Fruit fly (Drosophila melanogaster) whole organism, embryonic: Measurements from ENCODE around the gene CG7860.

Experiments used
- Awh ChIP-seq: fragments of 200-800 bp; sonication (Bioruptor generic); IDR thresholded peaks from 2 replicates; pipeline ENCODE4, ENCODE4 v1.3.6; 2022; ENCODE audit warnings: missing biosample characterization, missing genetic modification characterization
- CG11085 ChIP-seq: fragments of 200-800 bp; sonication (Bioruptor generic); IDR thresholded peaks from 2 replicates; pipeline ENCODE4 v1.3.6; 2022; ENCODE audit warnings: missing biosample characterization, missing genetic modification characterization
- CG11456 ChIP-seq: fragments of 200-800 bp; sonication (Bioruptor generic); IDR thresholded peaks from 3 replicates; pipeline ENCODE4 v1.3.6; 2022; ENCODE audit warnings: missing biosample characterization, missing genetic modification characterization
- CG12391 ChIP-seq: fragments of 200-800 bp; sonication (Bioruptor generic); optimal IDR thresholded peaks from 3 replicates; lab custom pipeline; 2018; ENCODE audit warnings: missing biosample characterization, mild to moderate bottlenecking, missing genetic modification characterization, moderate library complexity
- CG12942 ChIP-seq: fragments of 200-800 bp; sonication (Bioruptor generic); optimal IDR thresholded peaks from 3 replicates; lab custom pipeline; 2016; ENCODE audit warnings: missing biosample characterization, missing genetic modification characterization
- CG13894 ChIP-seq: fragments of 200-800 bp; sonication (Bioruptor generic); optimal IDR thresholded peaks from 3 replicates; lab custom pipeline; 2018; ENCODE audit warnings: missing biosample characterization, mild to moderate bottlenecking, missing genetic modification characterization, moderate library complexity
- CG14710 ChIP-seq: fragments of 200-800 bp; sonication (Bioruptor generic); optimal IDR thresholded peaks from 3 replicates; lab custom pipeline; 2019; ENCODE audit warnings: missing biosample characterization, mild to moderate bottlenecking, missing genetic modification characterization, moderate library complexity
- CG14860 ChIP-seq: fragments of 200-800 bp; sonication (Bioruptor generic); IDR thresholded peaks from 3 replicates; pipeline ENCODE4 v1.3.6; 2022; ENCODE audit warnings: missing biosample characterization, missing genetic modification characterization; ENCODE audit not compliant: partially characterized antibody
- CG15514 ChIP-seq: fragments of 200-800 bp; sonication (Bioruptor generic); optimal IDR thresholded peaks from 3 replicates; lab custom pipeline; 2017; ENCODE audit warnings: missing biosample characterization, missing genetic modification characterization, mild to moderate bottlenecking, moderate library complexity, missing genetic modification reagents
- CG15696 ChIP-seq: fragments of 200-800 bp; sonication (Bioruptor generic); optimal IDR thresholded peaks from 2 replicates; lab custom pipeline; 2019; ENCODE audit warnings: missing biosample characterization, mild to moderate bottlenecking, missing genetic modification characterization, moderate library complexity
- CG17186 ChIP-seq: fragments of 200-800 bp; sonication (Bioruptor generic); optimal IDR thresholded peaks from 3 replicates; lab custom pipeline; 2017; ENCODE audit warnings: missing biosample characterization, missing genetic modification reagents, missing genetic modification characterization
- CG2712 ChIP-seq: fragments of 200-800 bp; optimal IDR thresholded peaks from 3 replicates; lab custom pipeline; 2019; ENCODE audit warnings: missing biosample characterization, mild to moderate bottlenecking, missing genetic modification characterization, moderate library complexity
- CG3407 ChIP-seq: fragments of 200-800 bp; sonication (Bioruptor generic); optimal IDR thresholded peaks from 2 replicates; lab custom pipeline; 2018; ENCODE audit warnings: missing biosample characterization, mild to moderate bottlenecking, missing genetic modification characterization
- CG3726 ChIP-seq: fragments of 200-800 bp; sonication (Bioruptor generic); IDR thresholded peaks from 3 replicates; pipeline ENCODE4, ENCODE4 v1.3.6; 2022; ENCODE audit warnings: missing biosample characterization, missing genetic modification characterization
- CG4328 ChIP-seq: fragments of 200-800 bp; sonication (Bioruptor generic); optimal IDR thresholded peaks from 3 replicates; lab custom pipeline; 2017; ENCODE audit warnings: missing biosample characterization, missing genetic modification reagents, missing genetic modification characterization
- CG4730 ChIP-seq: fragments of 200-800 bp; sonication (Bioruptor generic); IDR thresholded peaks from 2 replicates; pipeline ENCODE4 v1.3.6; 2022; ENCODE audit warnings: missing biosample characterization, missing genetic modification characterization
- CG6791 ChIP-seq: fragments of 200-800 bp; sonication (Bioruptor generic); IDR thresholded peaks from 3 replicates; pipeline ENCODE4 v1.3.6; 2022; ENCODE audit warnings: missing biosample characterization, missing genetic modification characterization; ENCODE audit not compliant: partially characterized antibody
- CG8924 ChIP-seq: fragments of 200-800 bp; optimal IDR thresholded peaks from 3 replicates; lab custom pipeline; 2019; ENCODE audit warnings: missing biosample characterization, mild to moderate bottlenecking, missing genetic modification characterization, moderate library complexity
- D19A ChIP-seq: fragments of 200-800 bp; optimal IDR thresholded peaks from 3 replicates; lab custom pipeline; 2019; ENCODE audit warnings: missing biosample characterization, mild to moderate bottlenecking, missing genetic modification characterization, moderate library complexity
- HmgZ ChIP-seq: fragments of 200-800 bp; sonication (Bioruptor generic); optimal IDR thresholded peaks from 2 replicates; lab custom pipeline; 2018; ENCODE audit warnings: missing biosample characterization, mild to moderate bottlenecking, missing genetic modification characterization
- Hr39 ChIP-seq: fragments of >200 bp; optimal IDR thresholded peaks from 2 replicates; lab custom pipeline; 2017
- Hsf ChIP-seq: fragments of 200-800 bp; sonication (Bioruptor generic); optimal IDR thresholded peaks from 3 replicates; lab custom pipeline; 2016; ENCODE audit warnings: missing biosample characterization, missing genetic modification characterization
- Jarid2 ChIP-seq: fragments of 200-800 bp; sonication (Bioruptor generic); optimal IDR thresholded peaks from 3 replicates; lab custom pipeline; 2017; ENCODE audit warnings: mild to moderate bottlenecking, missing biosample characterization, missing genetic modification reagents, missing genetic modification characterization
- NC2α ChIP-seq: fragments of 200-800 bp; sonication (Bioruptor generic); optimal IDR thresholded peaks from 2 replicates; lab custom pipeline; 2016; ENCODE audit warnings: missing biosample characterization, missing genetic modification characterization
- Opbp ChIP-seq: fragments of 200-800 bp; sonication (Bioruptor generic); IDR thresholded peaks from 3 replicates; pipeline ENCODE4 v1.3.6; 2022; ENCODE audit warnings: missing biosample characterization, missing genetic modification characterization; ENCODE audit not compliant: partially characterized antibody
- Scr ChIP-seq: fragments of 200-800 bp; sonication (Bioruptor generic); IDR thresholded peaks from 2 replicates; pipeline ENCODE4 v1.3.6; 2022; ENCODE audit warnings: missing biosample characterization, missing genetic modification characterization; ENCODE audit not compliant: partially characterized antibody
- Six4 ChIP-seq: fragments of 200-800 bp; sonication (Bioruptor generic); optimal IDR thresholded peaks from 2 replicates; lab custom pipeline; 2016; ENCODE audit warnings: missing biosample characterization, missing genetic modification characterization
- Trl ChIP-seq, 3 experiments: fragments of >200 bp in 2 of 3; fragments of 200-800 bp in 1 of 3; sonication (Bioruptor generic) in 1 of 3; optimal IDR thresholded peaks; 2 replicates in 1 of 3; 3 replicates in 2 of 3; lab custom pipeline; 2016 to 2017; ENCODE audit warnings: missing biosample characterization in 1 of 3, missing genetic modification characterization in 1 of 3
- az2 ChIP-seq: fragments of 200-800 bp; sonication (Bioruptor generic); optimal IDR thresholded peaks from 3 replicates; lab custom pipeline; 2016; ENCODE audit warnings: missing biosample characterization, missing genetic modification characterization
- caup ChIP-seq: fragments of 200-800 bp; sonication (Bioruptor generic); optimal IDR thresholded peaks from 3 replicates; lab custom pipeline; 2017; ENCODE audit warnings: missing biosample characterization, mild to moderate bottlenecking, missing genetic modification characterization, moderate library complexity; ENCODE audit not compliant: severe bottlenecking
- ci ChIP-seq: fragments of 200-800 bp; sonication (Bioruptor generic); IDR thresholded peaks from 3 replicates; pipeline ENCODE4 v1.3.6; 2022; ENCODE audit warnings: missing biosample characterization, missing genetic modification characterization
- croc ChIP-seq: fragments of 200-800 bp; sonication (Bioruptor generic); conservative IDR thresholded peaks from 3 replicates; pipeline ENCODE4 v1.3.6; 2022; ENCODE audit warnings: missing biosample characterization, missing genetic modification characterization
- gcm2 ChIP-seq: fragments of 200-800 bp; sonication (Bioruptor generic); optimal IDR thresholded peaks from 2 replicates; lab custom pipeline; 2016; ENCODE audit warnings: missing biosample characterization, missing genetic modification characterization
- gsb-n ChIP-seq: fragments of 200-800 bp; sonication (Bioruptor generic); optimal IDR thresholded peaks from 3 replicates; lab custom pipeline; 2018; ENCODE audit warnings: missing biosample characterization, mild to moderate bottlenecking, missing genetic modification characterization
- lola ChIP-seq, 3 experiments: fragments of >200 bp in 2 of 3; fragments of 200-800 bp in 1 of 3; sonication (Bioruptor generic) in 1 of 3; optimal IDR thresholded peaks; 2 replicates each; lab custom pipeline; 2017 to 2019; ENCODE audit warnings: missing biosample characterization in 3 of 3, missing genetic modification characterization in 3 of 3, mild to moderate bottlenecking in 1 of 3, moderate library complexity in 1 of 3
- luna ChIP-seq: fragments of 200-800 bp; sonication (Bioruptor generic); optimal IDR thresholded peaks from 2 replicates; lab custom pipeline; 2016; ENCODE audit warnings: missing biosample characterization, missing genetic modification characterization
- mam ChIP-seq: fragments of 200-800 bp; sonication (Bioruptor generic); optimal IDR thresholded peaks from 3 replicates; lab custom pipeline; 2016; ENCODE audit warnings: missing biosample characterization, missing genetic modification characterization
- nmo ChIP-seq: fragments of 200-800 bp; sonication (Bioruptor generic); optimal IDR thresholded peaks from 2 replicates; lab custom pipeline; 2018; ENCODE audit warnings: missing biosample characterization, mild to moderate bottlenecking, missing genetic modification characterization, moderate library complexity
- oc ChIP-seq: fragments of 200-800 bp; sonication (Bioruptor generic); optimal IDR thresholded peaks from 2 replicates; lab custom pipeline; 2018; ENCODE audit warnings: missing biosample characterization, mild to moderate bottlenecking, missing genetic modification characterization, moderate library complexity
- pan ChIP-seq, 4 experiments: fragments of >200 bp in 3 of 4; fragments of 200-800 bp in 1 of 4; sonication (Bioruptor generic) in 1 of 4; optimal IDR thresholded peaks in 3 of 4; IDR thresholded peaks in 1 of 4; 2 replicates each; pipeline versions ENCODE4 v1.3.6 to Lab custom; 2017 to 2022; ENCODE audit warnings: missing biosample characterization in 2 of 4, missing genetic modification characterization in 2 of 4, mixed read lengths in 1 of 4
- pum ChIP-seq: fragments of 200-800 bp; sonication (Bioruptor generic); optimal IDR thresholded peaks from 2 replicates; lab custom pipeline; 2016; ENCODE audit warnings: missing biosample characterization, missing genetic modification characterization
- sd ChIP-seq: fragments of 200-800 bp; sonication (Bioruptor generic); optimal IDR thresholded peaks from 3 replicates; lab custom pipeline; 2018; ENCODE audit warnings: missing biosample characterization, mild to moderate bottlenecking, missing genetic modification characterization, moderate library complexity
- ssp ChIP-seq: fragments of 200-800 bp; sonication (Bioruptor generic); IDR thresholded peaks from 2 replicates; pipeline ENCODE4 v1.3.6; 2022; ENCODE audit warnings: missing biosample characterization, missing genetic modification characterization
- tin ChIP-seq: fragments of 200-800 bp; sonication (Bioruptor generic); optimal IDR thresholded peaks from 3 replicates; lab custom pipeline; 2016; ENCODE audit warnings: missing biosample characterization, missing genetic modification characterization
- tna ChIP-seq: fragments of 200-800 bp; sonication (Bioruptor generic); IDR thresholded peaks from 2 replicates; pipeline ENCODE4 v1.3.6; 2022; ENCODE audit warnings: missing biosample characterization, missing genetic modification characterization; ENCODE audit not compliant: partially characterized antibody
- trem ChIP-seq: fragments of 200-800 bp; optimal IDR thresholded peaks from 3 replicates; lab custom pipeline; 2019; ENCODE audit warnings: missing biosample characterization, mild to moderate bottlenecking, missing genetic modification characterization, moderate library complexity
- usp ChIP-seq: fragments of >200 bp; optimal IDR thresholded peaks from 2 replicates; lab custom pipeline; 2017; ENCODE audit warnings: missing biosample characterization, missing genetic modification characterization
- vfl ChIP-seq: fragments of 200-800 bp; sonication (Bioruptor generic); optimal IDR thresholded peaks from 2 replicates; lab custom pipeline; 2016; ENCODE audit warnings: missing biosample characterization, missing genetic modification characterization
- vnd ChIP-seq: fragments of 200-800 bp; sonication (Bioruptor generic); IDR thresholded peaks from 3 replicates; pipeline ENCODE4 v1.3.6; 2022; ENCODE audit warnings: missing biosample characterization, missing genetic modification characterization; ENCODE audit not compliant: partially characterized antibody

Gene CG7860

DNA sequence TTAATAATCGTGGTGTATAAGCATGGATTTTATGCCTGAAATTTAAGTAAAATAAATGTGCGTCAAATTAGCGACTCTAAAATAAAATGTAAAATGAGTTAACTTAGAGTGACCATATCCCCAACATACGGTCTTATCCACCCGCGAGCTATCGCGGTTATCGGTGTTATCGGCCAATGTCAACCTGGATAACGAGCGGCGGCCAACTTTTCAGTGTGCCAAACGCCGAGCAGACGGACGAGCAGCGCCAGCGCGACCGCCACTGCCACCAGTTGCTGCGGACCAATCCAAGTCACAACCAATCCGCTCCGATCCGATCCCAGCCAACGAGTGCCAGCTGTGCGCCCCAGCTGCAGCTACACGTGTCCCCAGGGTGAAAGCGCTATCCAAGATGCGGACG, 9.2 kb downstream of the CG7860 start, which contains the start of the genes cerv and CG7872 (continued):
- TF ChIP-seq trem (peak; percentile 35), lola (GFP tag; optimal IDR thresholded peaks at IDR 0.05; lab: Kevin White, UChicago) (no peak), pan (optimal IDR thresholded peaks at IDR 0.05; lab: Kevin White, UChicago) (no peak), pan (GFP tag; optimal IDR thresholded peaks at IDR 0.05 in 1 of 2, IDR thresholded peaks at IDR 0.05 in 1 of 2) (no peak), CG12942 (no peak), HmgZ (tag; lab: Kevin White, UChicago) (peak; percentile 51), CG3407 (GFP tag; lab: Kevin White, UChicago) (no peak), usp (GFP tag; lab: Kevin White, UChicago) (no peak), CG2712 (tag; lab: Kevin White, UChicago) (peak; percentile 3), sd (tag; lab: Kevin White, UChicago) (no peak), CG13894 (no peak), D19A (tag; lab: Kevin White, UChicago) (no peak), CG6791 (GFP tag; lab: Robert Waterston, UW) (peak; percentile 78; the same call in 2 of the 3 replicates), CG17186 (GFP tag; lab: Kevin White, UChicago) (peak; percentile 21), pum (GFP tag; lab: Kevin White, UChicago) (no peak), CG14860 (GFP tag; lab: Robert Waterston, UW) (peak; percentile 67), luna (GFP tag; lab: Kevin White, UChicago) (no peak), nmo (GFP tag; lab: Kevin White, UChicago) (peak; percentile 1), CG8924 (tag; lab: Kevin White, UChicago) (no peak), CG11085 (GFP tag; lab: Robert Waterston, UW) (no peak), tna (GFP tag; lab: Robert Waterston, UW) (peak; percentile 70; the same call in 1 of the 2 replicates), Six4 (GFP tag; lab: Kevin White, UChicago) (no peak), Hsf (GFP tag; lab: Kevin White, UChicago) (no peak), az2 (GFP tag; lab: Kevin White, UChicago) (no peak), CG4730 (GFP tag; lab: Robert Waterston, UW) (no peak), CG15696 (tag; lab: Kevin White, UChicago) (no peak), caup (GFP tag; lab: Kevin White, UChicago) (no peak), Hr39 (lab: Kevin White, UChicago) (no peak), CG3726 (GFP tag; lab: Robert Waterston, UW) (no peak), ci (GFP tag; lab: Robert Waterston, UW) (0 out of 3 replicates have a peak, but pooled peaks have one; percentile 12), croc (GFP tag; lab: Robert Waterston, UW) (no peak), NC2α (GFP tag; lab: Kevin White, UChicago) (no peak), Jarid2 (GFP tag; lab: Kevin White, UChicago) (peak; percentile 59), ssp (GFP tag; lab: Robert Waterston, UW) (no peak), vfl (GFP tag; lab: Kevin White, UChicago) (no peak), CG11456 (GFP tag; lab: Robert Waterston, UW) (0 out of 3 replicates have a peak, but pooled peaks have one; percentile 51), CG12391 (tag; lab: Kevin White, UChicago) (no peak), gcm2 (no peak), CG4328 (no peak), Scr (GFP tag; lab: Robert Waterston, UW) (peak; percentile 66), vnd (GFP tag; lab: Robert Waterston, UW) (peak; percentile 50; the same call in 1 of the 3 replicates), CG15514 (peak; percentile 63), Awh (no peak), CG14710 (tag; lab: Kevin White, UChicago) (peak; percentile 60), tin (GFP tag; lab: Kevin White, UChicago) (no peak), oc (no peak), gsb-n (no peak), Opbp (GFP tag; lab: Robert Waterston, UW) (peak; percentile 79), mam (GFP tag; lab: Kevin White, UChicago) (no peak), Trl (optimal IDR thresholded peaks at IDR 0.05; lab: Kevin White, UChicago) (no peak), Trl (GFP tag; optimal IDR thresholded peaks at IDR 0.05; lab: Kevin White, UChicago) (no peak)
